Fruit fly (Drosophila melanogaster) whole organism, adult: ENCODE results near the gene T48.

Experiments
- CG11617 ChIP-seq: fragments of 200-800 bp; sonication (Bioruptor generic); optimal IDR thresholded peaks from 2 replicates; lab custom pipeline; 2017; ENCODE audit warnings: mild to moderate bottlenecking, missing biosample characterization, missing genetic modification reagents, missing genetic modification characterization
- CG12768 ChIP-seq: fragments of 200-800 bp; sonication (Bioruptor generic); optimal IDR thresholded peaks from 2 replicates; lab custom pipeline; 2017; ENCODE audit warnings: missing biosample characterization, missing genetic modification characterization, mild to moderate bottlenecking, moderate library complexity, missing genetic modification reagents
- CG14711 ChIP-seq: fragments of 200-800 bp; sonication (Bioruptor generic); optimal IDR thresholded peaks from 2 replicates; lab custom pipeline; 2018; ENCODE audit warnings: missing biosample characterization, mild to moderate bottlenecking, missing genetic modification characterization, moderate library complexity
- CG1620 ChIP-seq: fragments of 200-800 bp; sonication (Bioruptor generic); optimal IDR thresholded peaks from 2 replicates; lab custom pipeline; 2016; ENCODE audit warnings: missing biosample characterization, missing genetic modification characterization
- CG33017 ChIP-seq: fragments of 200-800 bp; sonication (Bioruptor generic); optimal IDR thresholded peaks from 2 replicates; lab custom pipeline; 2018; ENCODE audit warnings: missing biosample characterization, mild to moderate bottlenecking, missing genetic modification characterization, moderate library complexity
- CG5204 ChIP-seq: fragments of 200-800 bp; sonication (Bioruptor generic); optimal IDR thresholded peaks from 2 replicates; lab custom pipeline; 2016; ENCODE audit warnings: missing biosample characterization, missing genetic modification characterization
- CG7045 ChIP-seq: fragments of 200-800 bp; sonication (Bioruptor generic); optimal IDR thresholded peaks from 2 replicates; lab custom pipeline; 2017; ENCODE audit warnings: missing biosample characterization, mild to moderate bottlenecking, missing genetic modification characterization
- CG7101 ChIP-seq: fragments of 200-800 bp; sonication (Bioruptor generic); optimal IDR thresholded peaks from 2 replicates; lab custom pipeline; 2018; ENCODE audit warnings: missing biosample characterization, mild to moderate bottlenecking, missing genetic modification characterization, moderate library complexity
- Clk ChIP-seq: fragments of 200-800 bp; sonication (Bioruptor generic); optimal IDR thresholded peaks from 2 replicates; lab custom pipeline; 2017; ENCODE audit warnings: missing biosample characterization, missing genetic modification characterization
- Crg-1 ChIP-seq: fragments of 200-800 bp; sonication (Bioruptor generic); optimal IDR thresholded peaks from 2 replicates; lab custom pipeline; 2016; ENCODE audit warnings: missing biosample characterization, missing genetic modification characterization
- Hr96 ChIP-seq: fragments of 200-800 bp; sonication (Bioruptor generic); optimal IDR thresholded peaks from 2 replicates; lab custom pipeline; 2016; ENCODE audit warnings: missing biosample characterization, missing genetic modification characterization
- Mnt ChIP-seq: fragments of 200-800 bp; sonication (Bioruptor generic); optimal IDR thresholded peaks from 2 replicates; lab custom pipeline; 2016; ENCODE audit warnings: missing biosample characterization, mild to moderate bottlenecking, missing genetic modification characterization
- bab1 ChIP-seq: fragments of 200-800 bp; sonication (Bioruptor generic); optimal IDR thresholded peaks from 3 replicates; lab custom pipeline; 2019; ENCODE audit warnings: missing biosample characterization, mild to moderate bottlenecking, missing genetic modification characterization, moderate library complexity
- cic ChIP-seq: fragments of 200-800 bp; sonication (Bioruptor generic); optimal IDR thresholded peaks from 2 replicates; lab custom pipeline; 2017; ENCODE audit warnings: missing biosample characterization, mild to moderate bottlenecking, missing genetic modification characterization, moderate library complexity
- cnc ChIP-seq, 2 experiments: fragments of >200 bp; optimal IDR thresholded peaks; 2 replicates each; lab custom pipeline; 2017
- kay ChIP-seq: fragments of 200-800 bp; sonication (Bioruptor generic); peaks from one replicate; lab custom pipeline; 2016; ENCODE audit warnings: missing biosample characterization, missing genetic modification characterization, borderline replicate concordance
- ovo ChIP-seq: fragments of 200-800 bp; sonication (Bioruptor generic); optimal IDR thresholded peaks from 2 replicates; lab custom pipeline; 2016; ENCODE audit warnings: missing biosample characterization, missing genetic modification characterization
- pad ChIP-seq: fragments of 200-800 bp; sonication (Bioruptor generic); optimal IDR thresholded peaks from 3 replicates; lab custom pipeline; 2017; ENCODE audit warnings: missing biosample characterization, missing genetic modification characterization, mild to moderate bottlenecking, moderate library complexity, missing genetic modification reagents
- tj ChIP-seq: fragments of 200-800 bp; sonication (Bioruptor generic); optimal IDR thresholded peaks from 3 replicates; lab custom pipeline; 2017; ENCODE audit warnings: missing biosample characterization, mild to moderate bottlenecking, missing genetic modification characterization, moderate library complexity
- toe ChIP-seq: fragments of 200-800 bp; sonication (Bioruptor generic); optimal IDR thresholded peaks from 2 replicates; lab custom pipeline; 2016; ENCODE audit warnings: missing biosample characterization, missing genetic modification characterization

T48 gene

dm6 chr3R:26915463-26915925, 34.0 kb downstream of the T48 start, which contains the start of gene CG46339:
TSS of gene CG46339 (plus strand) at chr3R:26915761.
- TF ChIP-seq CG1620 (peak; percentile 18), Mnt (GFP tag; lab: Kevin White, UChicago) (peak; percentile 59), Crg-1 (peak; percentile 75), CG33017 (tag; lab: Kevin White, UChicago) (peak; percentile 50), kay (GFP tag; lab: Kevin White, UChicago) (peak; percentile 38), CG11617 (GFP tag; lab: Kevin White, UChicago) (peak; percentile 78), CG7101 (peak; percentile 54), ovo (GFP tag; lab: Kevin White, UChicago) (peak; percentile 50), Clk (GFP tag; lab: Kevin White, UChicago) (peak; percentile 11), CG7045 (peak; percentile 52), pad (GFP tag; lab: Kevin White, UChicago) (peak; percentile 40), CG12768 (GFP tag; lab: Kevin White, UChicago) (peak; percentile 49), cnc (optimal IDR thresholded peaks at IDR 0.05; lab: Kevin White, UChicago) (peak in 1 of 2 experiments; percentile 69), CG5204 (GFP tag; lab: Kevin White, UChicago) (peak; percentile 37), toe (no peak), bab1 (GFP tag; lab: Kevin White, UChicago) (peak; percentile 38), tj (GFP tag; lab: Kevin White, UChicago) (peak; percentile 75), CG14711 (tag; lab: Kevin White, UChicago) (no peak), Hr96 (GFP tag; lab: Kevin White, UChicago) (peak; percentile 6), cic (peak; percentile 57)

- TF ChIP-seq CG7045 (no peak), kay (GFP tag; lab: Kevin White, UChicago) (no peak), toe (no peak), CG5204 (GFP tag; lab: Kevin White, UChicago) (no peak), Mnt (GFP tag; lab: Kevin White, UChicago) (no peak), Crg-1 (no peak), CG14711 (tag; lab: Kevin White, UChicago) (no peak), CG12768 (GFP tag; lab: Kevin White, UChicago) (no peak), bab1 (GFP tag; lab: Kevin White, UChicago) (no peak), pad (GFP tag; lab: Kevin White, UChicago) (no peak), CG11617 (GFP tag; lab: Kevin White, UChicago) (no peak), Clk (GFP tag; lab: Kevin White, UChicago) (no peak)
These were observed 37.3 kb downstream of the T48 start for dm6 chr3R:26918857-26919256.

- TF ChIP-seq cic (no peak), kay (GFP tag; lab: Kevin White, UChicago) (peak; percentile 15)
These were observed 42.3 kb downstream of the T48 start for dm6 chr3R:26923830-26924333.

- TF ChIP-seq Clk (GFP tag; lab: Kevin White, UChicago), result no peak
- TF ChIP-seq cnc (optimal IDR thresholded peaks at IDR 0.05; lab: Kevin White, UChicago), result no peak
- no peak for TF ChIP-seq CG5204 (GFP tag; lab: Kevin White, UChicago)
- no peak for TF ChIP-seq pad (GFP tag; lab: Kevin White, UChicago)
- no peak for TF ChIP-seq Crg-1
- TF ChIP-seq CG7101, result no peak
- TF ChIP-seq bab1 (GFP tag; lab: Kevin White, UChicago), result no peak
- no peak for TF ChIP-seq CG1620
- no peak for TF ChIP-seq tj (GFP tag; lab: Kevin White, UChicago)
- no peak for TF ChIP-seq CG7045
- no peak for TF ChIP-seq CG33017 (tag; lab: Kevin White, UChicago)
These were observed 44.9 kb downstream of the T48 start for dm6 chr3R:26926477-26926876.

- TF ChIP-seq CG33017 (tag; lab: Kevin White, UChicago) (peak; percentile 24), CG11617 (GFP tag; lab: Kevin White, UChicago) (no peak), CG1620 (no peak), bab1 (GFP tag; lab: Kevin White, UChicago) (peak; percentile 56), tj (GFP tag; lab: Kevin White, UChicago) (peak; percentile 21), Hr96 (GFP tag; lab: Kevin White, UChicago) (no peak), CG7045 (peak; percentile 35), CG14711 (tag; lab: Kevin White, UChicago) (peak; percentile 18)
These were observed 46.9 kb downstream of the T48 start for dm6 chr3R:26928424-26928823.

dm6 chr3R:26933885-26934284, 52.4 kb downstream of the T48 start:
- no peak for TF ChIP-seq CG12768 (GFP tag; lab: Kevin White, UChicago)
- TF ChIP-seq CG33017 (tag; lab: Kevin White, UChicago), result no peak
- TF ChIP-seq CG7045, result no peak
- no peak for TF ChIP-seq kay (GFP tag; lab: Kevin White, UChicago)
- no peak for TF ChIP-seq toe
- no peak for TF ChIP-seq Crg-1
- TF ChIP-seq Hr96 (GFP tag; lab: Kevin White, UChicago), result no peak
- no peak for TF ChIP-seq cnc (optimal IDR thresholded peaks at IDR 0.05; lab: Kevin White, UChicago)
- TF ChIP-seq tj (GFP tag; lab: Kevin White, UChicago), result no peak
- no peak for TF ChIP-seq CG14711 (tag; lab: Kevin White, UChicago)
- TF ChIP-seq CG5204 (GFP tag; lab: Kevin White, UChicago), result no peak
- no peak for TF ChIP-seq cic
- TF ChIP-seq CG11617 (GFP tag; lab: Kevin White, UChicago), result no peak
- no peak for TF ChIP-seq Mnt (GFP tag; lab: Kevin White, UChicago)
- no peak for TF ChIP-seq bab1 (GFP tag; lab: Kevin White, UChicago)
- TF ChIP-seq CG7101, result no peak
- no peak for TF ChIP-seq Clk (GFP tag; lab: Kevin White, UChicago)
- TF ChIP-seq pad (GFP tag; lab: Kevin White, UChicago), result no peak
